Worm (Caenorhabditis elegans) whole organism, young adult: ENCODE data around the gene srab-2.

Source experiments
- B0336.3 ChIP-seq: fragments of 200-800 bp; sonication (Bioruptor generic); IDR thresholded peaks from 2 replicates; pipeline ENCODE4 v1.3.6; 2022; ENCODE audit warnings: missing genetic modification characterization, missing compliant biosample characterization
- Y56A3A.18 ChIP-seq: fragments of 200-800 bp; sonication (Bioruptor generic); IDR thresholded peaks from 2 replicates; pipeline ENCODE4 v1.3.6; 2022; ENCODE audit warnings: missing genetic modification reagents, missing genetic modification characterization, missing compliant biosample characterization
- nhr-179 ChIP-seq: sonication (generic microtip); optimal IDR thresholded peaks from 2 replicates; lab custom pipeline; 2016; ENCODE audit warnings: mild to moderate bottlenecking, missing genetic modification characterization, missing compliant biosample characterization
- snpc-4 ChIP-seq, 5 experiments: fragments of 150-350 bp in 1 of 5; sonication (generic microtip) in 4 of 5; optimal IDR thresholded peaks; 2 replicates each; lab custom pipeline; 2014 to 2018; ENCODE audit warnings: missing genetic modification characterization in 5 of 5, missing biosample characterization in 3 of 5, antibody characterized with exemption in 2 of 5, mild to moderate bottlenecking in 2 of 5, missing compliant biosample characterization in 2 of 5, missing genotype in 2 of 5, moderate library complexity in 2 of 5, missing genetic modification reagents in 1 of 5
- unc-62 ChIP-seq: fragments of 150-350 bp; optimal IDR thresholded peaks from 2 replicates; lab custom pipeline; 2014; ENCODE audit warnings: missing biosample characterization, missing genetic modification reagents, missing genetic modification characterization
- ztf-25 ChIP-seq: fragments of 200-800 bp; sonication (Bioruptor generic); IDR thresholded peaks from 2 replicates; pipeline ENCODE4 v1.3.6; 2022; ENCODE audit warnings: missing genetic modification reagents, missing genetic modification characterization, missing compliant biosample characterization

DNA sequence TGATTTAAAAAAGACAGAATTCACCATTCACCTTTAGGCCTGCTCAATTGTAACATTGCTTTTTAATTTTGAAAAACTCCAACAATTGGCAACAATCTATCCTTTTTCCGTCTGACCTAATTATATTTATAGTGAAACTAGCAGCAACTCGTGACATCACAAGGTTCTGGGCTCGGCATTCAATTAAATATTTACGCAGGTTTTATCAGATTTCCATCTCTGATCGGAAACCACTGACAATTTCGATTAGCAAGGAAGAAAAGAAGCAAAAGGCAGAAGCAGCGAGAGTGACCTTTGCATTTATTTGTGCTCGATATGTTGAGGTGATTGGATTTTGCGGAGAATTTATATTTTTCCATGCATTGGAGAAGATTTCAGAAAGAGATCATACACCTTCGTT lies 14.4 kb downstream of the srab-2 start:
- TF ChIP-seq Y56A3A.18 (GFP tag; lab: Robert Waterston, UW) (no peak), nhr-179 (tag; lab: Kevin White, UChicago) (no peak), snpc-4 (GFP tag; optimal IDR thresholded peaks at IDR 0.05; lab: Kevin White, UChicago) (no peak), snpc-4 (tag; optimal IDR thresholded peaks at IDR 0.05; lab: Kevin White, UChicago) (no peak), B0336.3 (GFP tag; lab: Robert Waterston, UW) (no peak), unc-62 (GFP tag; lab: Kevin White, UChicago) (no peak), ztf-25 (no peak)
